Fruit fly (Drosophila melanogaster) whole organism, embryonic: ENCODE measurements around the gene Hecw.

Experiments used
- ATbp ChIP-seq: fragments of 200-800 bp; sonication (Bioruptor generic); optimal IDR thresholded peaks from 2 replicates; lab custom pipeline; 2017; ENCODE audit warnings: missing biosample characterization, mild to moderate bottlenecking, missing genetic modification characterization, missing genetic modification reagents
- B-H2 ChIP-seq: fragments of 200-800 bp; sonication (Bioruptor generic); optimal IDR thresholded peaks from 2 replicates; lab custom pipeline; 2018; ENCODE audit warnings: missing biosample characterization, mild to moderate bottlenecking, missing genetic modification characterization
- Bdp1 ChIP-seq: fragments of 200-800 bp; sonication (Bioruptor generic); optimal IDR thresholded peaks from 3 replicates; lab custom pipeline; 2016; ENCODE audit warnings: missing biosample characterization, missing genetic modification characterization
- CG10267 ChIP-seq: fragments of 200-800 bp; sonication (Bioruptor generic); optimal IDR thresholded peaks from 2 replicates; lab custom pipeline; 2018; ENCODE audit warnings: missing biosample characterization, mild to moderate bottlenecking, missing genetic modification characterization, moderate library complexity
- CG10321 ChIP-seq: fragments of 200-800 bp; sonication (Bioruptor generic); IDR thresholded peaks from 2 replicates; pipeline ENCODE4 v1.3.6; 2022; ENCODE audit warnings: missing biosample characterization, missing genetic modification characterization
- CG10462 ChIP-seq: fragments of 200-800 bp; sonication (Bioruptor generic); optimal IDR thresholded peaks from 2 replicates; lab custom pipeline; 2016; ENCODE audit warnings: missing biosample characterization, missing genetic modification characterization
- CG11093 ChIP-seq: fragments of 200-800 bp; sonication (Bioruptor generic); IDR thresholded peaks from 3 replicates; pipeline ENCODE4 v1.3.6; 2022; ENCODE audit warnings: missing biosample characterization, missing genetic modification characterization
- CG11695 ChIP-seq: fragments of 200-800 bp; sonication (Bioruptor generic); IDR thresholded peaks from 3 replicates; pipeline ENCODE4 v1.3.6; 2022; ENCODE audit warnings: missing biosample characterization, missing genetic modification characterization
- CG11723 ChIP-seq: fragments of 200-800 bp; sonication (Bioruptor generic); optimal IDR thresholded peaks from 2 replicates; lab custom pipeline; 2017; ENCODE audit warnings: missing biosample characterization, mild to moderate bottlenecking, missing genetic modification characterization
- CG12299 ChIP-seq: fragments of 200-800 bp; sonication (Bioruptor generic); optimal IDR thresholded peaks from 2 replicates; lab custom pipeline; 2018; ENCODE audit warnings: missing biosample characterization, mild to moderate bottlenecking, missing genetic modification characterization
- CG12391 ChIP-seq: fragments of 200-800 bp; sonication (Bioruptor generic); optimal IDR thresholded peaks from 3 replicates; lab custom pipeline; 2018; ENCODE audit warnings: missing biosample characterization, mild to moderate bottlenecking, missing genetic modification characterization, moderate library complexity
- CG15696 ChIP-seq: fragments of 200-800 bp; sonication (Bioruptor generic); optimal IDR thresholded peaks from 2 replicates; lab custom pipeline; 2019; ENCODE audit warnings: missing biosample characterization, mild to moderate bottlenecking, missing genetic modification characterization, moderate library complexity
- CG16815 ChIP-seq: fragments of 200-800 bp; sonication (Bioruptor generic); optimal IDR thresholded peaks from 3 replicates; lab custom pipeline; 2017; ENCODE audit warnings: missing biosample characterization, mild to moderate bottlenecking, missing genetic modification characterization
- CG17612 ChIP-seq: fragments of 200-800 bp; sonication (Bioruptor generic); IDR thresholded peaks from 2 replicates; pipeline ENCODE4 v1.3.6; 2022; ENCODE audit warnings: missing biosample characterization, missing genetic modification characterization
- CG4328 ChIP-seq: fragments of 200-800 bp; sonication (Bioruptor generic); optimal IDR thresholded peaks from 3 replicates; lab custom pipeline; 2017; ENCODE audit warnings: missing biosample characterization, missing genetic modification reagents, missing genetic modification characterization
- CG8944 ChIP-seq: fragments of 200-800 bp; sonication (Bioruptor generic); optimal IDR thresholded peaks from 3 replicates; lab custom pipeline; 2016; ENCODE audit warnings: missing biosample characterization, missing genetic modification characterization
- Dad ChIP-seq: fragments of 200-800 bp; sonication (Bioruptor generic); optimal IDR thresholded peaks from 3 replicates; lab custom pipeline; 2016; ENCODE audit warnings: missing biosample characterization, missing genetic modification characterization
- Dbx ChIP-seq: fragments of 200-800 bp; sonication (Bioruptor generic); IDR thresholded peaks from 3 replicates; pipeline ENCODE4 v1.3.6; 2022; ENCODE audit warnings: missing biosample characterization, missing genetic modification characterization
- Dll ChIP-seq: fragments of 200-800 bp; sonication (Bioruptor generic); IDR thresholded peaks from 4 replicates; pipeline ENCODE4 v1.3.6; 2022; ENCODE audit warnings: missing biosample characterization, missing genetic modification characterization; ENCODE audit not compliant: partially characterized antibody
- E2f2 ChIP-seq: fragments of 200-800 bp; sonication (Bioruptor generic); IDR thresholded peaks from 2 replicates; pipeline ENCODE4 v1.3.6; 2022; ENCODE audit warnings: missing biosample characterization, missing genetic modification characterization
- Gug ChIP-seq: fragments of 200-800 bp; sonication (Bioruptor generic); IDR thresholded peaks from 4 replicates; pipeline ENCODE4 v1.3.6; 2022; ENCODE audit warnings: missing biosample characterization, missing genetic modification characterization
- HLHmδ ChIP-seq: fragments of 200-800 bp; sonication (Bioruptor generic); optimal IDR thresholded peaks from 2 replicates; lab custom pipeline; 2018; ENCODE audit warnings: missing biosample characterization, mild to moderate bottlenecking, missing genetic modification characterization, moderate library complexity
- HmgZ ChIP-seq: fragments of 200-800 bp; sonication (Bioruptor generic); optimal IDR thresholded peaks from 2 replicates; lab custom pipeline; 2018; ENCODE audit warnings: missing biosample characterization, mild to moderate bottlenecking, missing genetic modification characterization
- Hr3 ChIP-seq: fragments of 200-800 bp; sonication (Bioruptor generic); optimal IDR thresholded peaks from 3 replicates; lab custom pipeline; 2016; ENCODE audit warnings: missing biosample characterization, missing genetic modification characterization
- Lhr ChIP-seq: fragments of 200-800 bp; sonication (Bioruptor generic); optimal IDR thresholded peaks from 3 replicates; lab custom pipeline; 2017; ENCODE audit warnings: mild to moderate bottlenecking, missing biosample characterization, missing genetic modification reagents, missing genetic modification characterization
- Max ChIP-seq: fragments of 200-800 bp; sonication (Bioruptor generic); optimal IDR thresholded peaks from 2 replicates; lab custom pipeline; 2016; ENCODE audit warnings: missing biosample characterization, mild to moderate bottlenecking, missing genetic modification characterization
- NfI ChIP-seq: fragments of 200-800 bp; sonication (Bioruptor generic); optimal IDR thresholded peaks from 3 replicates; lab custom pipeline; 2018; ENCODE audit warnings: missing biosample characterization, mild to moderate bottlenecking, missing genetic modification characterization, moderate library complexity
- Optix ChIP-seq: fragments of 200-800 bp; sonication (Bioruptor generic); IDR thresholded peaks from 3 replicates; pipeline ENCODE4 v1.3.6; 2022; ENCODE audit warnings: missing biosample characterization, missing genetic modification characterization
- Sry-β ChIP-seq: fragments of 200-800 bp; sonication (Bioruptor generic); optimal IDR thresholded peaks from 2 replicates; lab custom pipeline; 2018; ENCODE audit warnings: missing biosample characterization, mild to moderate bottlenecking, missing genetic modification characterization, moderate library complexity
- YL-1 ChIP-seq: fragments of 200-800 bp; sonication (Bioruptor generic); optimal IDR thresholded peaks from 3 replicates; lab custom pipeline; 2017; ENCODE audit warnings: missing biosample characterization, mild to moderate bottlenecking, missing genetic modification characterization
- croc ChIP-seq: fragments of 200-800 bp; sonication (Bioruptor generic); conservative IDR thresholded peaks from 3 replicates; pipeline ENCODE4 v1.3.6; 2022; ENCODE audit warnings: missing biosample characterization, missing genetic modification characterization
- disco-r ChIP-seq: fragments of 200-800 bp; sonication (Bioruptor generic); optimal IDR thresholded peaks from 2 replicates; lab custom pipeline; 2016; ENCODE audit warnings: missing biosample characterization, missing genetic modification characterization
- lola ChIP-seq, 3 experiments: fragments of >200 bp in 2 of 3; fragments of 200-800 bp in 1 of 3; sonication (Bioruptor generic) in 1 of 3; optimal IDR thresholded peaks; 2 replicates each; lab custom pipeline; 2017 to 2019; ENCODE audit warnings: missing biosample characterization in 3 of 3, missing genetic modification characterization in 3 of 3, mild to moderate bottlenecking in 1 of 3, moderate library complexity in 1 of 3
- lov ChIP-seq, 2 experiments: fragments of 200-800 bp in 1 of 2; fragments of >200 bp in 1 of 2; sonication (Bioruptor generic) in 1 of 2; IDR thresholded peaks in 1 of 2; optimal IDR thresholded peaks in 1 of 2; 2 replicates in 1 of 2; 3 replicates in 1 of 2; pipeline versions ENCODE4 v1.3.6 to Lab custom; 2017 to 2022; ENCODE audit warnings: missing biosample characterization in 1 of 2, missing genetic modification characterization in 1 of 2
- oc ChIP-seq: fragments of 200-800 bp; sonication (Bioruptor generic); optimal IDR thresholded peaks from 2 replicates; lab custom pipeline; 2018; ENCODE audit warnings: missing biosample characterization, mild to moderate bottlenecking, missing genetic modification characterization, moderate library complexity
- org-1 ChIP-seq: fragments of 200-800 bp; sonication (Bioruptor generic); optimal IDR thresholded peaks from 2 replicates; lab custom pipeline; 2017; ENCODE audit warnings: missing biosample characterization, missing genetic modification characterization
- peb ChIP-seq: fragments of 200-800 bp; sonication (Bioruptor generic); IDR thresholded peaks from 2 replicates; pipeline ENCODE4 v1.3.6; 2022; ENCODE audit warnings: missing biosample characterization, missing genetic modification characterization
- psq ChIP-seq: fragments of 200-800 bp; sonication (Bioruptor generic); optimal IDR thresholded peaks from 2 replicates; lab custom pipeline; 2017; ENCODE audit warnings: missing biosample characterization, missing genetic modification characterization
- run ChIP-seq: fragments of 200-800 bp; sonication (Bioruptor generic); optimal IDR thresholded peaks from 3 replicates; lab custom pipeline; 2018; ENCODE audit warnings: missing biosample characterization, mild to moderate bottlenecking, missing genetic modification characterization
- salm ChIP-seq: fragments of 200-800 bp; sonication (Bioruptor generic); optimal IDR thresholded peaks from 2 replicates; lab custom pipeline; 2018; ENCODE audit warnings: missing biosample characterization, mild to moderate bottlenecking, missing genetic modification characterization
- sc ChIP-seq, 3 experiments: fragments of >200 bp in 2 of 3; fragments of 200-800 bp in 1 of 3; sonication (Bioruptor generic) in 1 of 3; optimal IDR thresholded peaks; 2 replicates in 2 of 3; 3 replicates in 1 of 3; lab custom pipeline; 2017; ENCODE audit warnings: mild to moderate bottlenecking in 1 of 3, missing biosample characterization in 1 of 3, missing genetic modification characterization in 1 of 3, missing genetic modification reagents in 1 of 3
- shn ChIP-seq: fragments of 200-800 bp; sonication (Bioruptor generic); optimal IDR thresholded peaks from 3 replicates; lab custom pipeline; 2016; ENCODE audit warnings: missing biosample characterization, missing genetic modification characterization
- sna ChIP-seq: fragments of 200-800 bp; sonication (Bioruptor generic); IDR thresholded peaks from 2 replicates; pipeline ENCODE4 v1.3.6; 2022; ENCODE audit warnings: missing biosample characterization, missing genetic modification characterization; ENCODE audit not compliant: partially characterized antibody
- sr ChIP-seq: fragments of 200-800 bp; sonication (Bioruptor generic); IDR thresholded peaks from 3 replicates; pipeline ENCODE4 v1.3.6; 2022; ENCODE audit warnings: missing biosample characterization, missing genetic modification characterization
- tup ChIP-seq: fragments of 200-800 bp; sonication (Bioruptor generic); optimal IDR thresholded peaks from 2 replicates; lab custom pipeline; 2016; ENCODE audit warnings: missing biosample characterization, mild to moderate bottlenecking, missing genetic modification characterization, moderate library complexity
- vnd ChIP-seq: fragments of 200-800 bp; sonication (Bioruptor generic); IDR thresholded peaks from 3 replicates; pipeline ENCODE4 v1.3.6; 2022; ENCODE audit warnings: missing biosample characterization, missing genetic modification characterization; ENCODE audit not compliant: partially characterized antibody
- yki ChIP-seq: fragments of >200 bp; optimal IDR thresholded peaks from 3 replicates; lab custom pipeline; 2018
- zfh2 ChIP-seq: fragments of 200-800 bp; sonication (Bioruptor generic); optimal IDR thresholded peaks from 2 replicates; lab custom pipeline; 2016; ENCODE audit warnings: missing biosample characterization, missing genetic modification characterization

The Hecw gene

DNA sequence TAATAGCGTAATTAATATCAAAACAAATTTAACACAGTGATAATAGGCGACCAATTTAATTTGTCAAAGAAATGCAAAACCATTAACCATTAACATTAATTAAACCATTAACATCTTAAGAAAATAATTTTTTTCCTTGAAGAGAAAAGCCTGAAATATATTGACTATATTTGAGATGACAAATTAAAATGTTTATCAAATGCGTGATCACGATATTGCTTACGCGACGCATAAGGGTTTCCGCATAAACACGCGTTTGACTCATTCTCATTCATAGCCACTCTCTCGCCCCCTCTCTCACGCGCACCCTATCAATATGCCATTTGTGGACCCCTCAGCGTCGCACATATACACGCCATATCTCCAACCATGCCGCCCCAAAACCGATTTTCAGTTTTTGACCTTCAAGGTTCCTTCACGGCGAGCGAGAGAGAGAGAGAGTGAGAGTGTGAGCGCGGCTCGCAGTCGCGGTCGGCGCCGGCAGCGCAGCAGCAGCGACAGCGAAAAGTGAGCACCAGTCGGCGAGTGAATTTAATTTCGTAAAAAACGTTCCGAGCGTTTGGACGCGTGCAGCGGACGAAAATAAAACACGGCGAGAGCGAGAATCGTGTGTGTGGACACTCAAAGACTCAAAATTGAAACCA lies 23.3 kb upstream of the Hecw start, which contains the start of gene Hex-A (continued):
- TF ChIP-seq disco-r (GFP tag; lab: Kevin White, UChicago) (peak; percentile 95), CG12299 (tag; lab: Kevin White, UChicago) (peak; percentile 98), vnd (GFP tag; lab: Robert Waterston, UW) (no peak), org-1 (GFP tag; lab: Kevin White, UChicago) (peak; percentile 96), Lhr (GFP tag; lab: Kevin White, UChicago) (peak; percentile 90), Max (GFP tag; lab: Kevin White, UChicago) (peak; percentile 95), HmgZ (peak; percentile 98), CG8944 (peak; percentile 81), Dll (no peak), sr (peak; percentile 56; the same call in 2 of the 3 replicates), CG10462 (peak; percentile 89), ATbp (GFP tag; lab: Kevin White, UChicago) (peak; percentile 92), CG10321 (GFP tag; lab: Robert Waterston, UW) (peak; percentile 61; the same call in 1 of the 2 replicates), salm (tag; lab: Kevin White, UChicago) (peak; percentile 96), CG15696 (tag; lab: Kevin White, UChicago) (peak; percentile 84), yki (lab: Kevin White, UChicago) (peak; percentile 27), CG11695 (GFP tag; lab: Robert Waterston, UW) (peak; percentile 96), E2f2 (GFP tag; lab: Robert Waterston, UW) (peak; percentile 77), Hr3 (GFP tag; lab: Kevin White, UChicago) (peak; percentile 83), psq (GFP tag; lab: Kevin White, UChicago) (peak; percentile 83), sc (optimal IDR thresholded peaks at IDR 0.05; lab: Kevin White, UChicago) (no peak), sc (GFP tag; optimal IDR thresholded peaks at IDR 0.05; lab: Kevin White, UChicago) (peak; percentile 92), Gug (peak; percentile 75), shn (GFP tag; lab: Kevin White, UChicago) (peak; percentile 88), CG11093 (GFP tag; lab: Robert Waterston, UW) (peak; percentile 64), B-H2 (GFP tag; lab: Kevin White, UChicago) (peak; percentile 98), Optix (GFP tag; lab: Robert Waterston, UW) (peak; percentile 77), zfh2 (GFP tag; lab: Kevin White, UChicago) (peak; percentile 92), NfI (GFP tag; lab: Kevin White, UChicago) (peak; percentile 97), CG10267 (tag; lab: Kevin White, UChicago) (peak; percentile 96), CG4328 (GFP tag; lab: Kevin White, UChicago) (peak; percentile 99), oc (peak; percentile 94), run (tag; lab: Kevin White, UChicago) (peak; percentile 97), sna (GFP tag; lab: Robert Waterston, UW) (peak; percentile 47), croc (GFP tag; lab: Robert Waterston, UW) (peak; percentile 80), lola (GFP tag; optimal IDR thresholded peaks at IDR 0.05; lab: Kevin White, UChicago) (peak in 1 of 3 experiments; percentile 96), Bdp1 (peak; percentile 82), CG17612 (GFP tag; lab: Robert Waterston, UW) (peak; percentile 76), tup (GFP tag; lab: Kevin White, UChicago) (peak; percentile 76), YL-1 (GFP tag; lab: Kevin White, UChicago) (peak; percentile 84), peb (GFP tag; lab: Robert Waterston, UW) (peak; percentile 82), Dbx (GFP tag; lab: Robert Waterston, UW) (peak; percentile 92), HLHmδ (GFP tag; lab: Kevin White, UChicago) (peak; percentile 9), lov (optimal IDR thresholded peaks at IDR 0.05; lab: Kevin White, UChicago) (no peak), lov (GFP tag; IDR thresholded peaks at IDR 0.05; lab: Robert Waterston, UW) (peak; percentile 80), Sry-β (peak; percentile 36), Dad (peak; percentile 90), CG16815 (GFP tag; lab: Kevin White, UChicago) (peak; percentile 80), CG12391 (tag; lab: Kevin White, UChicago) (peak; percentile 99), CG11723 (GFP tag; lab: Kevin White, UChicago) (peak; percentile 97)
